Worm (Caenorhabditis elegans) whole organism, L3 larva: Measurements from ENCODE around the gene F08F8.9.

Experiments
- R02D3.7 ChIP-seq: fragments of 150-350 bp; optimal IDR thresholded peaks from 2 replicates; lab custom pipeline; 2014; ENCODE audit warnings: missing biosample characterization, missing genetic modification characterization
- ceh-16 ChIP-seq: sonication (generic microtip); optimal IDR thresholded peaks from 2 replicates; lab custom pipeline; 2017; ENCODE audit warnings: missing biosample characterization, missing genetic modification characterization
- ceh-82 ChIP-seq: fragments of 150-350 bp; optimal IDR thresholded peaks from 2 replicates; lab custom pipeline; 2014; ENCODE audit warnings: missing biosample characterization, missing genetic modification characterization
- egl-27 ChIP-seq: sonication (generic microtip); optimal IDR thresholded peaks from 4 replicates; lab custom pipeline; 2017; ENCODE audit warnings: missing biosample characterization, missing genetic modification reagents, missing genetic modification characterization
- elt-1 ChIP-seq: fragments of 150-350 bp; optimal IDR thresholded peaks from 2 replicates; lab custom pipeline; 2014; ENCODE audit warnings: missing biosample characterization, missing genetic modification characterization
- elt-3 ChIP-seq, 3 experiments: fragments of 150-350 bp in 1 of 3; sonication (generic microtip) in 2 of 3; optimal IDR thresholded peaks; 2 replicates in 2 of 3; 4 replicates in 1 of 3; lab custom pipeline; 2014 to 2017; ENCODE audit warnings: missing biosample characterization in 3 of 3, missing genetic modification characterization in 3 of 3
- fkh-10 ChIP-seq: sonication (generic microtip); optimal IDR thresholded peaks from 2 replicates; lab custom pipeline; 2017; ENCODE audit warnings: missing biosample characterization, missing genetic modification reagents, missing genetic modification characterization
- jun-1 ChIP-seq: fragments of 150-350 bp; optimal IDR thresholded peaks from 2 replicates; lab custom pipeline; 2014; ENCODE audit warnings: missing biosample characterization, missing genetic modification reagents, missing genetic modification characterization
- lin-39 ChIP-seq: fragments of 150-350 bp; optimal IDR thresholded peaks from 2 replicates; lab custom pipeline; 2018; ENCODE audit warnings: missing biosample characterization, missing genetic modification reagents, missing genetic modification characterization
- nhr-237 ChIP-seq: fragments of 150-350 bp; optimal IDR thresholded peaks from 2 replicates; lab custom pipeline; 2014; ENCODE audit warnings: missing biosample characterization, missing genetic modification characterization
- nhr-25 ChIP-seq: sonication (generic microtip); optimal IDR thresholded peaks from 2 replicates; lab custom pipeline; 2017; ENCODE audit warnings: missing biosample characterization, missing genetic modification characterization
- nhr-77 ChIP-seq: fragments of 150-350 bp; optimal IDR thresholded peaks from 2 replicates; lab custom pipeline; 2014; ENCODE audit warnings: missing biosample characterization, missing genetic modification characterization
- pha-4 ChIP-seq: fragments of 150-350 bp; optimal IDR thresholded peaks from 2 replicates; lab custom pipeline; 2014; ENCODE audit warnings: missing biosample characterization, missing genetic modification reagents, missing genetic modification characterization
- unc-39 ChIP-seq: sonication (generic microtip); optimal IDR thresholded peaks from 4 replicates; lab custom pipeline; 2017; ENCODE audit warnings: missing biosample characterization, missing genetic modification characterization

ce11 chrIII:7367012-7367760 is 13.4 kb upstream of the F08F8.9 start, which contains the start of the genes T20B12.5 and T20B12.4:
- TF ChIP-seq nhr-77 (tag; lab: Kevin White, UChicago) (no peak), elt-3 (tag; optimal IDR thresholded peaks at IDR 0.05; lab: Kevin White, UChicago) (no peak), ceh-82 (tag; lab: Kevin White, UChicago) (no peak), nhr-237 (tag; lab: Kevin White, UChicago) (no peak), ceh-16 (tag; lab: Kevin White, UChicago) (no peak), pha-4 (no peak), fkh-10 (GFP tag; lab: Kevin White, UChicago) (no peak), R02D3.7 (no peak), nhr-25 (tag; lab: Kevin White, UChicago) (no peak), lin-39 (tag; lab: Kevin White, UChicago) (no peak), unc-39 (tag; lab: Kevin White, UChicago) (no peak), egl-27 (tag; lab: Kevin White, UChicago) (no peak), elt-1 (tag; lab: Kevin White, UChicago) (no peak), jun-1 (tag; lab: Kevin White, UChicago) (no peak)
